Fruit fly (Drosophila melanogaster): ENCODE data around the gene Dtd.

Gene Dtd

DNA sequence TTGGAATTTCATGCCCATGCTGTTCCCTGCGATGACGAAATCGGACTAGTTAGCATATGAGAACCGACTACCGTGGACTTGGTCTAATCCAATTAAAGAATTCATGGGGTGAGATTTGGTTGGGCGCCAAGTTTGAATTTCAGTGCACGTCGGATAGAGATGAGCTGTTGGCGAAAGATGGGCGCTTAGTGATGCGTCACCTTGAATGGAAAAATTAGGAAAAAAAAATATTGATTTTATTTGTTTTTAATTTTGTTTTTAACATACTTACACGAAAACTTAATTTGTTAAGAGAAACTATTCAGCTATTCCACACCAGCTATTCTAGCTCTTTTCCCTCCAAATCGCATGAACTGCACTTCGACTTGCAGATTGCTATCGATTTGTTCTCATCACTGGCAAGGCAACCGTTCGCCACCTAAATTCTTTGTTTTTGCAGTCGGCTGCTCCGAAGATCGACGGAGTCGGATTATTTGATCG, 8.2 kb upstream of the Dtd start, which contains the start of the genes ninaG and Sptz (continued):
- peak; percentile 91 for TF ChIP-seq CG2678 (tag; optimal IDR thresholded peaks at IDR 0.05)
- TF ChIP-seq HLH4C (GFP tag; IDR thresholded peaks at IDR 0.05; ENCODE audit: partially characterized antibody): peak; percentile 30; the same call in 1 of the 3 replicates
- peak; percentile 96 for TF ChIP-seq ken (GFP tag; IDR thresholded peaks at IDR 0.05)
- TF ChIP-seq CG2889 (GFP tag; IDR thresholded peaks at IDR 0.05): peak; percentile 92
- peak; percentile 94 for TF ChIP-seq CG13775 (GFP tag; optimal IDR thresholded peaks at IDR 0.05)
- TF ChIP-seq cas (GFP tag; IDR thresholded peaks at IDR 0.05): peak; percentile 91
- peak; percentile 89 for TF ChIP-seq Bteb2 (GFP tag; optimal IDR thresholded peaks at IDR 0.05)
- peak; percentile 81 for TF ChIP-seq odd (GFP tag; optimal IDR thresholded peaks at IDR 0.05)
- peak; percentile 96 for TF ChIP-seq sisA (GFP tag; IDR thresholded peaks at IDR 0.05)
- TF ChIP-seq CG12299 (tag; optimal IDR thresholded peaks at IDR 0.05): peak; percentile 80
- TF ChIP-seq D19B (GFP tag; optimal IDR thresholded peaks at IDR 0.05): peak; percentile 76
- peak; percentile 89 for TF ChIP-seq CG11504 (tag; optimal IDR thresholded peaks at IDR 0.05)
- peak; percentile 98 for TF ChIP-seq CG30403 (GFP tag; optimal IDR thresholded peaks at IDR 0.05)
- TF ChIP-seq ftz-f1 (GFP tag; optimal IDR thresholded peaks at IDR 0.05): peak; percentile 89
- peak; percentile 95 for TF ChIP-seq CG14667 (GFP tag; IDR thresholded peaks at IDR 0.05)
- peak; percentile 63 for TF ChIP-seq run (tag; optimal IDR thresholded peaks at IDR 0.05)
- TF ChIP-seq CG11093 (GFP tag; IDR thresholded peaks at IDR 0.05): peak; percentile 93
- peak; percentile 94 for TF ChIP-seq croc (GFP tag; conservative IDR thresholded peaks at IDR 0.05)
- peak; percentile 83 for TF ChIP-seq dimm (GFP tag; IDR thresholded peaks at IDR 0.05)
- peak; percentile 96 for TF ChIP-seq CG14441 (GFP tag; IDR thresholded peaks at IDR 0.05)
- TF ChIP-seq Dfd (GFP tag; optimal IDR thresholded peaks at IDR 0.05): no peak
- TF ChIP-seq dysf (GFP tag; IDR thresholded peaks at IDR 0.05): peak; percentile 97
- TF ChIP-seq insv (GFP tag; optimal IDR thresholded peaks at IDR 0.05): peak in 1 of 2 experiments; percentile 16
- TF ChIP-seq onecut (GFP tag; IDR thresholded peaks at IDR 0.05): no peak; the same call in 1 of the 2 replicates
- peak; percentile 78 for TF ChIP-seq CG17385 (GFP tag; optimal IDR thresholded peaks at IDR 0.05)
- peak; percentile 82 for TF ChIP-seq Deaf1 (tag; optimal IDR thresholded peaks at IDR 0.05)
- no peak for TF ChIP-seq sug (tag; optimal IDR thresholded peaks at IDR 0.05)
- peak; percentile 95 for TF ChIP-seq CG12391 (tag; optimal IDR thresholded peaks at IDR 0.05)
- TF ChIP-seq CG1832 (GFP tag; optimal IDR thresholded peaks at IDR 0.05): no peak
- TF ChIP-seq disco-r (GFP tag; optimal IDR thresholded peaks at IDR 0.05): peak; percentile 83
- TF ChIP-seq CG5245 (GFP tag; optimal IDR thresholded peaks at IDR 0.05): peak; percentile 89
- peak; percentile 92 for TF ChIP-seq CG13424 (tag; optimal IDR thresholded peaks at IDR 0.05)
- peak; percentile 92 for TF ChIP-seq CG10209 (GFP tag; optimal IDR thresholded peaks at IDR 0.05)
- peak; percentile 90 for TF ChIP-seq CG8089 (GFP tag; optimal IDR thresholded peaks at IDR 0.05)
- TF ChIP-seq CG1603 (tag; optimal IDR thresholded peaks at IDR 0.05): peak; percentile 86
- peak; percentile 93 for TF ChIP-seq Dad (GFP tag; optimal IDR thresholded peaks at IDR 0.05)
- TF ChIP-seq ATbp (GFP tag; optimal IDR thresholded peaks at IDR 0.05): no peak
- TF ChIP-seq CG18476 (GFP tag; optimal IDR thresholded peaks at IDR 0.05): peak; percentile 93
- peak; percentile 90 for TF ChIP-seq CG18764 (GFP tag; optimal IDR thresholded peaks at IDR 0.05)
- no peak for TF ChIP-seq Fer1 (GFP tag; optimal IDR thresholded peaks at IDR 0.05)
- peak; percentile 96 for TF ChIP-seq pho (GFP tag; optimal IDR thresholded peaks at IDR 0.05)
- peak; percentile 90 for TF ChIP-seq Taf1 (GFP tag; IDR thresholded peaks at IDR 0.05)
- peak; percentile 98 for TF ChIP-seq row (GFP tag; IDR thresholded peaks at IDR 0.05)
- TF ChIP-seq H15 (GFP tag; IDR thresholded peaks at IDR 0.05): peak; percentile 95
- peak; percentile 83 for TF ChIP-seq CG7271 (tag; optimal IDR thresholded peaks at IDR 0.05)
- TF ChIP-seq gcm (GFP tag; optimal IDR thresholded peaks at IDR 0.05): peak; percentile 81
- TF ChIP-seq Dp (GFP tag; optimal IDR thresholded peaks at IDR 0.05): peak; percentile 78
- TF ChIP-seq amos (GFP tag; IDR thresholded peaks at IDR 0.05; ENCODE audit: partially characterized antibody): peak; percentile 40
- peak; percentile 67 for TF ChIP-seq Dref (GFP tag; IDR thresholded peaks at IDR 0.05)
- TF ChIP-seq CG12219 (GFP tag; optimal IDR thresholded peaks at IDR 0.05): peak; percentile 66
- peak; percentile 81 for TF ChIP-seq Adf1 (GFP tag; IDR thresholded peaks at IDR 0.05)

Measured in whole organism, embryonic.